Fruit fly (Drosophila melanogaster): ENCODE results near the gene mtgo.

mtgo gene

DNA sequence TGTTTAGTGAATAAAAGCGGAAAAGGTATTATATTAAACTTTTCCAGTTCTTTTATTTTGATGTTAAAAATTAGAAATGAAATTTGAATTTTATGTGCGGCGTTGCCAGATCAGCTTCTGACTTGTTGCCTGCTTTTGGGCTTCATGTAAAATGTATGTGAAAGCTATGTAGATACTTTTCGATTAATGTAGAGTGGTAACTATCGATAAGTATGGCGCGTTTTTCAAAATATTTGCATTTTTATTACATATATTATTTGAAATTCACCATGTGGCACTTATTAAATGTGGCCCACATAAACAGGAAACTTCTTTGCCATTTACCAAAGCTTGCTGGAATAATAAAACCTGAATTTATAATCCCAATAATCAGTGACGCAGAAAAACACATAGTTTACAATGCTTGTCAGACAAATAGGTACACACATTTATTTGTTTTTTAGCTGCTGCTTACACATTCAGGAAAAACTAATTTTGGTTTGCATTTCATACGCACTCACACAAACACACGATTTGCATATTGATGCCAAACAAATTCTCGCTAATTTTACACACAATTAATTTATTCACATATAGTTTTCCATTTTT is 37.0 kb upstream of the mtgo start (continued):
- peak; percentile 69 for TF ChIP-seq CG11696 (GFP tag; IDR thresholded peaks at IDR 0.05)
- no peak for TF ChIP-seq CG32772 (GFP tag; IDR thresholded peaks at IDR 0.05)
- TF ChIP-seq CG3847 (GFP tag; IDR thresholded peaks at IDR 0.05) = peak; percentile 36; the same call in 1 of the 2 replicates
- peak; percentile 66 for TF ChIP-seq bbx (GFP tag; IDR thresholded peaks at IDR 0.05; ENCODE audit: partially characterized antibody)
- peak; percentile 76 for TF ChIP-seq knrl (GFP tag; IDR thresholded peaks at IDR 0.05; ENCODE audit: partially characterized antibody)
- TF ChIP-seq CTCF (GFP tag; optimal IDR thresholded peaks at IDR 0.05) = peak; percentile 61
- peak; percentile 82 for TF ChIP-seq Dref (GFP tag; IDR thresholded peaks at IDR 0.05)
- TF ChIP-seq E2f2 (GFP tag; IDR thresholded peaks at IDR 0.05) = peak; percentile 96
- TF ChIP-seq Nf-YC (tag; optimal IDR thresholded peaks at IDR 0.05) = peak; percentile 9
- TF ChIP-seq zen2 (GFP tag; IDR thresholded peaks at IDR 0.05; ENCODE audit: partially characterized antibody) = 0 out of 3 replicates have a peak, but pooled peaks have one; percentile 18
- TF ChIP-seq Dp (GFP tag; optimal IDR thresholded peaks at IDR 0.05) = peak; percentile 93
- no peak for TF ChIP-seq fd96Cb (tag; optimal IDR thresholded peaks at IDR 0.05)
- peak; percentile 65 for TF ChIP-seq CG16813 (GFP tag; IDR thresholded peaks at IDR 0.05; ENCODE audit: partially characterized antibody)
- peak; percentile 77 for TF ChIP-seq CG13287 (GFP tag; IDR thresholded peaks at IDR 0.05; ENCODE audit: partially characterized antibody)
- TF ChIP-seq Opbp (GFP tag; IDR thresholded peaks at IDR 0.05; ENCODE audit: partially characterized antibody) = peak; percentile 66
- TF ChIP-seq nerfin-2 (GFP tag; IDR thresholded peaks at IDR 0.05; ENCODE audit: partially characterized antibody) = 0 out of 2 replicates have a peak, but pooled peaks have one; percentile 9
- TF ChIP-seq CG1233 (GFP tag; optimal IDR thresholded peaks at IDR 0.05) = no peak
- no peak for TF ChIP-seq HmgZ (tag; optimal IDR thresholded peaks at IDR 0.05)
- peak; percentile 61 for TF ChIP-seq hbn (GFP tag; IDR thresholded peaks at IDR 0.05; ENCODE audit: partially characterized antibody)
- TF ChIP-seq unc-4 (GFP tag; IDR thresholded peaks at IDR 0.05; ENCODE audit: partially characterized antibody) = peak; percentile 76
- TF ChIP-seq Bgb (GFP tag; IDR thresholded peaks at IDR 0.05; ENCODE audit: partially characterized antibody) = peak; percentile 83
- TF ChIP-seq CG13624 (GFP tag; optimal IDR thresholded peaks at IDR 0.05) = peak; percentile 7
- peak; percentile 71 for TF ChIP-seq tna (GFP tag; IDR thresholded peaks at IDR 0.05; ENCODE audit: partially characterized antibody)
- TF ChIP-seq CG2129 (GFP tag; IDR thresholded peaks at IDR 0.05; ENCODE audit: partially characterized antibody) = peak; percentile 40; the same call in 1 of the 2 replicates

- TF ChIP-seq Blimp-1 (GFP tag; optimal IDR thresholded peaks at IDR 0.05) (no peak), CG10431 (GFP tag; optimal IDR thresholded peaks at IDR 0.05) (no peak), Dad (GFP tag; optimal IDR thresholded peaks at IDR 0.05) (no peak), grn (GFP tag; optimal IDR thresholded peaks at IDR 0.05) (peak; percentile 71), schlank (tag; optimal IDR thresholded peaks at IDR 0.05) (no peak), zfh1 (GFP tag; IDR thresholded peaks at IDR 0.05) (0 out of 3 replicates have a peak, but pooled peaks have one; percentile 12), CG4328 (GFP tag; optimal IDR thresholded peaks at IDR 0.05) (no peak), dimm (GFP tag; IDR thresholded peaks at IDR 0.05) (no peak), bab2 (GFP tag; optimal IDR thresholded peaks at IDR 0.05) (no peak), Dip3 (GFP tag; optimal IDR thresholded peaks at IDR 0.05) (no peak), Vsx1 (GFP tag; optimal IDR thresholded peaks at IDR 0.05) (peak; percentile 49), CG1832 (GFP tag; optimal IDR thresholded peaks at IDR 0.05) (no peak), cg (GFP tag; optimal IDR thresholded peaks at IDR 0.05) (peak; percentile 31), GATAe (GFP tag; conservative IDR thresholded peaks at IDR 0.05) (no peak), CG4707 (GFP tag; optimal IDR thresholded peaks at IDR 0.05) (no peak), sug (tag; optimal IDR thresholded peaks at IDR 0.05) (peak; percentile 34), Mrtf (GFP tag; IDR thresholded peaks at IDR 0.05) (no peak), tin (GFP tag; optimal IDR thresholded peaks at IDR 0.05) (no peak), seq (GFP tag; IDR thresholded peaks at IDR 0.05) (no peak), exex (tag; optimal IDR thresholded peaks at IDR 0.05) (peak; percentile 78), Dip2 (GFP tag; IDR thresholded peaks at IDR 0.05) (no peak), D19A (tag; optimal IDR thresholded peaks at IDR 0.05) (peak; percentile 20), CG12155 (GFP tag; optimal IDR thresholded peaks at IDR 0.05) (no peak), crol (GFP tag; IDR thresholded peaks at IDR 0.05) (peak; percentile 12; the same call in 1 of the 2 replicates), CG7745 (tag; optimal IDR thresholded peaks at IDR 0.05) (peak; percentile 91), Sry-δ (GFP tag; optimal IDR thresholded peaks at IDR 0.05) (no peak)
These were observed 33.5 kb upstream of the mtgo start for dm6 chr2L:16511277-16511678.

Measured in whole organism, embryonic.